Worm (Caenorhabditis elegans): ENCODE measurements around the gene C08F11.1.

ce11 chrIV:13626469-13626868 lies 2.8 kb downstream of the C08F11.1 start, which contains the start of gene sru-21:
- TF ChIP-seq nhr-28 (tag; optimal IDR thresholded peaks at IDR 0.05): no peak
- no peak for TF ChIP-seq lin-32 (GFP tag; optimal IDR thresholded peaks at IDR 0.05)
- no peak for TF ChIP-seq bed-3 (GFP tag; optimal IDR thresholded peaks at IDR 0.05)
- no peak for TF ChIP-seq mab-5 (tag; optimal IDR thresholded peaks at IDR 0.05)
- TF ChIP-seq ztf-11 (tag; optimal IDR thresholded peaks at IDR 0.05): no peak

Measured in whole organism, mixed stage, embryonic.